Worm (Caenorhabditis elegans): Measurements from ENCODE around the gene C05D12.3.

C05D12.3 gene

DNA sequence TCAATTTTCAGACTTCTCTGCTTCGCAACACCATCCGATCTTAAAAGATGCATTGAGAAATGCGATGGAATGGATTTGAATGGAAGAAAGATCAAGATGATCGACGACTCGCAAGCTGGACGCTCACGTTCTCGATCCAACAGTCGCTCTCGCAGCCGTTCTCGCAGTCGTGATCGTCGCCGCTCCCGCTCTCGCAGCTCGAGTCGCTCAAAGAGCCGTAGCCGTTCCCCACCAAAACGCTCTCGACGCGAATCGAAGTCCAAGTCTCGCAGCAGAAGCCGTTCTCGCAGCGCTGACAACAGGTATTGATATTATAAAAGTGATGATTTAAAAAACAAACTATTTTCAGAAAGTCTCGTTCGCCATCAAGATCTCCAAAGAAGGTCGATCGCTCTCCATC, 30.1 kb downstream of the C05D12.3 start:
- TF ChIP-seq unc-62 (GFP tag; optimal IDR thresholded peaks at IDR 0.05): no peak

- TF ChIP-seq unc-62 (GFP tag; optimal IDR thresholded peaks at IDR 0.05): no peak
These were observed 30.6 kb downstream of the C05D12.3 start for ce11 chrII:11455715-11456114.

- TF ChIP-seq unc-62 (GFP tag; optimal IDR thresholded peaks at IDR 0.05): no peak
These were observed 34.8 kb downstream of the C05D12.3 start for ce11 chrII:11459883-11460282.

ce11 chrII:11463899-11464298, 38.8 kb downstream of the C05D12.3 start:
- no peak for TF ChIP-seq unc-62 (GFP tag; optimal IDR thresholded peaks at IDR 0.05)

DNA sequence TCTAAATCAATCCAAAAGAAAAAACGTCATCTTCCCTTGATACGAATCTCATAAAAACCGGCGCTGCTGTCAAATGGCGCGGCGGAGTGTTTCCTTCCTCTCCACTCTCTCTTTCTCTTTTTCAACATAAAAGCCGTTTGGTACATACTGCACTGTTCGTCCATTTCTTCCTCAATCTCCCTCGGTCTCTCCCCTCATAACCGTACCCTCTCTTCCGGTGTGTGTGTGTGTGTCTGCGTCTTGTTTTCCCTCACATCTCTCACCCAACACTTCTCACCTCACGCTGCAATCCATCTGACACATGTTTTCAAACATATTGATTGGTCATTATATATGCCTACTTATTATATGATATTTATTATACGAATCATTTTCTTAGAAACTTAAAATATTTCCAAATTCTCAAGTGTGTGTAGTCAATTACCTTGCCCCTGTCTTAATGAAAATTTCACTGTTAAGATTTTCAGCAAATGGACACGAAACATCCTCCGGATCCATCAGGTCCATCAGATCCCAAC, 39.4 kb downstream of the C05D12.3 start, which contains the start of the genes aars-1 and rga-1:
TSS of gene aars-1 (minus strand) at position 71 of the 518 bp plus-strand sequence.
TSS of gene rga-1 (plus strand) at position 468 of the 518 bp plus-strand sequence.
- TF ChIP-seq unc-62 (GFP tag; optimal IDR thresholded peaks at IDR 0.05): no peak

DNA sequence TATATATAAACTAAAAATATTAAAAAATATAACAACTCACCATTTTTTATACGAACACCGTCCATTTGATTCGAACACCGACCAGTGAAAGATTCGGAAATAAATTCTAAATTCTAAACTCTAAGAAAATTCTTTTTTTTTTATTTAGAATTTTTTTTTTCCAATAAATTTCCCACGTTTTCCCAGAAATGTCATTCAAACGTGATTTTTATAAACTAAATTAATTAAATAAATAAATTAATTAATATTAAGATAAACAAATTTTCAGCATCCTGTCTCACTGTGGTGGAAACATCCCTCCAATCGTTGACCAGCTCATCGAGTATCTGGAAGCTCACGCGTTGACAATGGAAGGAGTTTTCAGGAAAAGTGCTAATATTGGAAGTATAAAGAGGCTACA, 42.5 kb downstream of the C05D12.3 start, which contains the start of gene klp-17:
TSS of gene klp-17 (minus strand) at position 101 of the 400 bp plus-strand sequence.
- TF ChIP-seq unc-62 (GFP tag; optimal IDR thresholded peaks at IDR 0.05): no peak

DNA sequence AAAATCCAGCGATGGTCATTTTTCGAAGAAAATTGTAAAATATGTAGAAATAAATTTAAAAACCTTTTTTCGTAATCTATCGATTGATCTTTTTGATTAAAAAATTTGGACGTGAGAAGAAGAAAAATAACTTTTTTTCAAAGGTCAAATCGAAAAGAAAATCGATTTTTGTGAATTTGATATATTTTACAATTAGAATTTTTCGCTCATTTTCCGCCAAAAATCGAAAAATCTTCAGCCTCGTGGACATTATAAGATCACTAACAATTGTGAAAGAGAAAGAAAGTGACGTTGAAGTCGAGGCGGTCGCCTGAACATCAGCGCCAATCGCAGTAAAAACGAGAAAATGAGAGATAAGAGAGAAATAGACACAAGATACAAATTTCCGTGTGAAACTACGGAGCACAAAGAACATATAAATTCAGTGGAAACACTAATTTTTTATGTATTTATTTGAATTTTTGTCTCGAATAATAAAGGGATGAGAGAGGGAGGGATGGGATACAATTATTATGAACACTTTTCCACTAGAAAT, 44.6 kb downstream of the C05D12.3 start, which contains the start of gene cisd-1:
TSS of gene cisd-1 (minus strand) at position 51 of the 535 bp plus-strand sequence.
- TF ChIP-seq unc-62 (GFP tag; optimal IDR thresholded peaks at IDR 0.05): no peak

- TF ChIP-seq unc-62 (GFP tag; optimal IDR thresholded peaks at IDR 0.05): no peak
These were observed 46.9 kb downstream of the C05D12.3 start, which contains the start of gene mfn-1 for ce11 chrII:11471916-11472315. TSS of gene mfn-1 (minus strand) at chrII:11472016.

DNA sequence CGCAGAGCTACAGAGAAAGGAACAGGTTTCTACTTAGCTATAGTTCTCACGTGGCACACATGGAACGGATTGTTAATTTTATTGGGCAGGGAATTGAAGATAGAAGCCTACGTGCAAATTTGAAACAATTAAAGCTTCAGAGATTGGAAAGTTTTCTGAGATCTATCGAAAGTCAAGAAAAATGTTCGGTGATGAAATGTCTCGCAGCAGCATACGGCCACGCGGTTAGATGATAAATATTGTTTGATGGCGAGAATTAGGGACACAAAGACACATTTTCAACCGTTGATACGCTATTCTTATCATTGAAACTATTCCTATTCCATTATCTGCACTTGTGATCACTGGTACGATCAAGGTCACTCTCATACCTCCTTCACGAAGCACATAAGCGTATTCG, 47.5 kb downstream of the C05D12.3 start:
- no peak for TF ChIP-seq unc-62 (GFP tag; optimal IDR thresholded peaks at IDR 0.05)

ce11 chrII:11473525-11474181, 48.6 kb downstream of the C05D12.3 start, which contains the start of the genes metl-1 and W02B12.11:
TSS of gene metl-1 (minus strand) at chrII:11473575.
TSS of gene W02B12.11 (plus strand) at chrII:11473861.
- TF ChIP-seq unc-62 (GFP tag; optimal IDR thresholded peaks at IDR 0.05): no peak

DNA sequence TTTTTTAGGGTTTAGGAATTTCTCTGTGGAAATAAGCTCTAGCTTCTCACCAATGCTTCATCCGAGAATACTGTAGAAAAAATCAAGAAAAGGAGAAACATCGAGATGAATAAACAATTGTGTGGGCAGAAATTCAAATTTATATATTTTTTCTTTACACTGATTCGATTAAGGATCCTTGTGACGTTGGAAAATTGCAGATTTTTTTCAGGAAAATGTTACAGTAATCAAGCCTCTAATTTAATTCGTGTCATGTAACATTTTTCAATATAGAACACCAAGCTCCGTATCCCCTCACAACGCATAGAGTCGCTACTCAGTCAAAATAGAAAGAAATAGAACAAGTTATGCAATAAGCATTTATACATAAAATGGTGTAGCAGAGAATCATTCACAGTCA, 51.3 kb downstream of the C05D12.3 start, which contains the start of gene W02B12.16:
TSS of gene W02B12.16 (minus strand) at position 101 of the 400 bp plus-strand sequence.
- no peak for TF ChIP-seq unc-62 (GFP tag; optimal IDR thresholded peaks at IDR 0.05)

ce11 chrII:11479076-11479475, 54.0 kb downstream of the C05D12.3 start, which contains the start of gene W02B12.12:
TSS of gene W02B12.12 (minus strand) at chrII:11479176.
- no peak for TF ChIP-seq unc-62 (GFP tag; optimal IDR thresholded peaks at IDR 0.05)
